Worm (Caenorhabditis elegans) whole organism, early embryonic: Measurements from ENCODE around the gene Y39G8C.2.

Experiments used
- flt-1 ChIP-seq: fragments of 200-800 bp; sonication (Bioruptor generic); IDR thresholded peaks from 2 replicates; pipeline ENCODE4 v1.3.6; 2022; ENCODE audit warnings: missing genetic modification characterization, missing compliant biosample characterization
- tbx-37 ChIP-seq: fragments of 200-800 bp; sonication (Bioruptor generic); conservative IDR thresholded peaks from 2 replicates; pipeline ENCODE4 v1.3.6; 2022; ENCODE audit warnings: missing genetic modification reagents, missing genetic modification characterization, missing compliant biosample characterization

ce11 chrII:14136302-14136701 lies 38.9 kb upstream of the Y39G8C.2 start:
- TF ChIP-seq tbx-37 (GFP tag; lab: Robert Waterston, UW) = no peak
- TF ChIP-seq flt-1 = no peak
